Worm (Caenorhabditis elegans) whole organism, early embryonic: ENCODE data around the gene lat-1.

Experiments
- B0310.2 ChIP-seq: sonication (generic microtip); optimal IDR thresholded peaks from 2 replicates; lab custom pipeline; 2016; ENCODE audit warnings: mild to moderate bottlenecking, missing genetic modification characterization, missing compliant biosample characterization
- F13C5.2 ChIP-seq: sonication (generic microtip); optimal IDR thresholded peaks from 2 replicates; lab custom pipeline; 2017; ENCODE audit warnings: mild to moderate bottlenecking, missing genetic modification characterization, inconsistent platforms, missing compliant biosample characterization
- aly-1 ChIP-seq: sonication (generic microtip); optimal IDR thresholded peaks from 2 replicates; lab custom pipeline; 2016; ENCODE audit warnings: missing genetic modification characterization, missing compliant biosample characterization
- ama-1 ChIP-seq: fragments of 150-350 bp; optimal IDR thresholded peaks from 2 replicates; lab custom pipeline; 2014
- ceh-13 ChIP-seq: fragments of 200-800 bp; sonication (Bioruptor generic); optimal IDR thresholded peaks from 2 replicates; lab custom pipeline; 2018; ENCODE audit warnings: mild to moderate bottlenecking, missing genetic modification characterization, missing compliant biosample characterization
- ceh-36 ChIP-seq: sonication (generic microtip); optimal IDR thresholded peaks from 2 replicates; lab custom pipeline; 2016; ENCODE audit warnings: missing genetic modification characterization, inconsistent platforms, missing compliant biosample characterization
- ets-7 ChIP-seq: sonication (generic microtip); optimal IDR thresholded peaks from 2 replicates; lab custom pipeline; 2016; ENCODE audit warnings: missing genotype, missing genetic modification characterization, missing compliant biosample characterization
- flt-1 ChIP-seq: fragments of 200-800 bp; sonication (Bioruptor generic); IDR thresholded peaks from 2 replicates; pipeline ENCODE4 v1.3.6; 2022; ENCODE audit warnings: missing genetic modification characterization, missing compliant biosample characterization
- hmbx-1 ChIP-seq: sonication (generic microtip); optimal IDR thresholded peaks from 2 replicates; lab custom pipeline; 2016; ENCODE audit warnings: mild to moderate bottlenecking, missing genetic modification characterization, missing compliant biosample characterization
- hmg-4 ChIP-seq: fragments of 200-800 bp; sonication (Bioruptor generic); optimal IDR thresholded peaks from 2 replicates; lab custom pipeline; 2018; ENCODE audit warnings: mild to moderate bottlenecking, missing genetic modification characterization, missing compliant biosample characterization
- hnd-1 ChIP-seq: sonication (generic microtip); optimal IDR thresholded peaks from 2 replicates; lab custom pipeline; 2016; ENCODE audit warnings: missing genetic modification characterization, missing compliant biosample characterization
- pes-1 ChIP-seq: fragments of 200-800 bp; sonication (Bioruptor generic); IDR thresholded peaks from 2 replicates; pipeline ENCODE4 v1.3.6; 2022; ENCODE audit warnings: missing genetic modification reagents, missing genetic modification characterization, missing compliant biosample characterization
- scrt-1 ChIP-seq: fragments of 200-800 bp; sonication (Bioruptor generic); IDR thresholded peaks from 2 replicates; pipeline ENCODE4 v1.3.6; 2022; ENCODE audit warnings: missing genetic modification characterization, missing compliant biosample characterization
- sea-1 ChIP-seq: fragments of 200-800 bp; sonication (Bioruptor generic); conservative IDR thresholded peaks from 2 replicates; pipeline ENCODE4 v1.3.6; 2022; ENCODE audit warnings: missing genetic modification characterization, missing compliant biosample characterization
- tbx-11 ChIP-seq: fragments of 200-800 bp; sonication (Bioruptor generic); IDR thresholded peaks from 2 replicates; pipeline ENCODE4 v1.3.6; 2022; ENCODE audit warnings: missing genetic modification characterization, missing compliant biosample characterization
- tbx-37 ChIP-seq: fragments of 200-800 bp; sonication (Bioruptor generic); conservative IDR thresholded peaks from 2 replicates; pipeline ENCODE4 v1.3.6; 2022; ENCODE audit warnings: missing genetic modification reagents, missing genetic modification characterization, missing compliant biosample characterization
- tra-4 ChIP-seq: sonication (generic microtip); optimal IDR thresholded peaks from 2 replicates; lab custom pipeline; 2017; ENCODE audit warnings: missing genetic modification characterization, missing compliant biosample characterization

The lat-1 gene

ce11 chrII:8930763-8931162 is 34.1 kb downstream of the lat-1 start, which contains the start of gene enol-1:
TSS of gene enol-1 (plus strand) at chrII:8930997.
- TF ChIP-seq pes-1 (GFP tag; lab: Robert Waterston, UW), result no peak
- TF ChIP-seq ceh-13 (GFP tag; lab: Kevin White, UChicago), result no peak
- no peak for TF ChIP-seq sea-1 (GFP tag; lab: Robert Waterston, UW)
- no peak for TF ChIP-seq ceh-36 (tag; lab: Kevin White, UChicago)
- TF ChIP-seq hnd-1 (tag; lab: Kevin White, UChicago), result no peak
- TF ChIP-seq tbx-11 (GFP tag; lab: Robert Waterston, UW), result no peak
- TF ChIP-seq scrt-1 (GFP tag; lab: Robert Waterston, UW), result no peak
- TF ChIP-seq B0310.2 (tag; lab: Kevin White, UChicago), result no peak
- TF ChIP-seq ets-7 (tag; lab: Kevin White, UChicago), result no peak
- TF ChIP-seq aly-1, result no peak
- TF ChIP-seq tbx-37 (GFP tag; lab: Robert Waterston, UW), result no peak

ce11 chrII:8931405-8932149 is 34.9 kb downstream of the lat-1 start:
- TF ChIP-seq ets-7 (tag; lab: Kevin White, UChicago) (no peak), ama-1 (lab: Kevin White, UChicago) (no peak), scrt-1 (GFP tag; lab: Robert Waterston, UW) (no peak), aly-1 (no peak), hmg-4 (GFP tag; lab: Kevin White, UChicago) (no peak), tbx-11 (GFP tag; lab: Robert Waterston, UW) (no peak), tra-4 (tag; lab: Kevin White, UChicago) (no peak), ceh-36 (tag; lab: Kevin White, UChicago) (no peak), hmbx-1 (tag; lab: Kevin White, UChicago) (no peak), sea-1 (GFP tag; lab: Robert Waterston, UW) (no peak), F13C5.2 (tag; lab: Kevin White, UChicago) (no peak), pes-1 (GFP tag; lab: Robert Waterston, UW) (no peak), B0310.2 (tag; lab: Kevin White, UChicago) (no peak), ceh-13 (GFP tag; lab: Kevin White, UChicago) (no peak), tbx-37 (GFP tag; lab: Robert Waterston, UW) (no peak), hnd-1 (tag; lab: Kevin White, UChicago) (no peak), flt-1 (no peak)

ce11 chrII:8932392-8932791 is 35.8 kb downstream of the lat-1 start:
- TF ChIP-seq tbx-11 (GFP tag; lab: Robert Waterston, UW), result no peak
- no peak for TF ChIP-seq aly-1
- TF ChIP-seq tbx-37 (GFP tag; lab: Robert Waterston, UW), result no peak
- TF ChIP-seq F13C5.2 (tag; lab: Kevin White, UChicago), result no peak
- TF ChIP-seq ets-7 (tag; lab: Kevin White, UChicago), result no peak
- TF ChIP-seq sea-1 (GFP tag; lab: Robert Waterston, UW), result no peak

ce11 chrII:8933693-8934432 is 37.2 kb downstream of the lat-1 start, which contains the start of gene T21B10.3:
TSS of gene T21B10.3 (plus strand) at chrII:8934382.
- TF ChIP-seq ama-1 (lab: Kevin White, UChicago), result no peak
- no peak for TF ChIP-seq scrt-1 (GFP tag; lab: Robert Waterston, UW)
- no peak for TF ChIP-seq hmg-4 (GFP tag; lab: Kevin White, UChicago)
- no peak for TF ChIP-seq ceh-36 (tag; lab: Kevin White, UChicago)
- no peak for TF ChIP-seq tra-4 (tag; lab: Kevin White, UChicago)

- TF ChIP-seq hmbx-1 (tag; lab: Kevin White, UChicago) (no peak), scrt-1 (GFP tag; lab: Robert Waterston, UW) (no peak), F13C5.2 (tag; lab: Kevin White, UChicago) (no peak), ceh-13 (GFP tag; lab: Kevin White, UChicago) (no peak), tbx-37 (GFP tag; lab: Robert Waterston, UW) (no peak), tra-4 (tag; lab: Kevin White, UChicago) (no peak), sea-1 (GFP tag; lab: Robert Waterston, UW) (no peak), tbx-11 (GFP tag; lab: Robert Waterston, UW) (no peak), pes-1 (GFP tag; lab: Robert Waterston, UW) (no peak), aly-1 (no peak), ama-1 (lab: Kevin White, UChicago) (no peak), hnd-1 (tag; lab: Kevin White, UChicago) (no peak), flt-1 (no peak), B0310.2 (tag; lab: Kevin White, UChicago) (no peak), ets-7 (tag; lab: Kevin White, UChicago) (no peak), ceh-36 (tag; lab: Kevin White, UChicago) (no peak), hmg-4 (GFP tag; lab: Kevin White, UChicago) (no peak)
Observed at ce11 chrII:8938907-8939622, 42.4 kb downstream of the lat-1 start.

- TF ChIP-seq pes-1 (GFP tag; lab: Robert Waterston, UW) (no peak), ama-1 (lab: Kevin White, UChicago) (no peak), scrt-1 (GFP tag; lab: Robert Waterston, UW) (no peak), tbx-11 (GFP tag; lab: Robert Waterston, UW) (no peak), B0310.2 (tag; lab: Kevin White, UChicago) (no peak), hmbx-1 (tag; lab: Kevin White, UChicago) (no peak), ceh-36 (tag; lab: Kevin White, UChicago) (no peak), F13C5.2 (tag; lab: Kevin White, UChicago) (no peak), tbx-37 (GFP tag; lab: Robert Waterston, UW) (no peak), ceh-13 (GFP tag; lab: Kevin White, UChicago) (no peak), aly-1 (no peak), sea-1 (GFP tag; lab: Robert Waterston, UW) (no peak), hnd-1 (tag; lab: Kevin White, UChicago) (no peak), flt-1 (no peak), ets-7 (tag; lab: Kevin White, UChicago) (no peak), tra-4 (tag; lab: Kevin White, UChicago) (no peak)
Observed at ce11 chrII:8940362-8940940, 43.8 kb downstream of the lat-1 start, which contains the start of the genes set-17 and T21B10.4. TSS of gene set-17 (minus strand) at chrII:8940488. TSS of gene T21B10.4 (plus strand) at chrII:8940894.
